Fruit fly (Drosophila melanogaster): ENCODE results near the gene t-cup.

t-cup gene

dm6 chr2L:12506744-12507143, 9.6 kb upstream of the t-cup start (continued):
- peak; percentile 69 for TF ChIP-seq GATAe (GFP tag; conservative IDR thresholded peaks at IDR 0.05)
- no peak for TF ChIP-seq CG8290 (GFP tag; optimal IDR thresholded peaks at IDR 0.05)
- peak in 1 of 2 experiments; percentile 19 for TF ChIP-seq CG8290 (tag; optimal IDR thresholded peaks at IDR 0.05)
- no peak for TF ChIP-seq ranshi (GFP tag; IDR thresholded peaks at IDR 0.05)
- TF ChIP-seq Optix (GFP tag; IDR thresholded peaks at IDR 0.05): no peak
- TF ChIP-seq CG1602 (GFP tag; optimal IDR thresholded peaks at IDR 0.05): no peak
- no peak for TF ChIP-seq CG15479 (GFP tag; optimal IDR thresholded peaks at IDR 0.05)
- TF ChIP-seq cwo (GFP tag; optimal IDR thresholded peaks at IDR 0.05): peak; percentile 0
- no peak for TF ChIP-seq Nf-YC (tag; optimal IDR thresholded peaks at IDR 0.05)
- TF ChIP-seq mirr (GFP tag; optimal IDR thresholded peaks at IDR 0.05): peak; percentile 67
- TF ChIP-seq Max (GFP tag; optimal IDR thresholded peaks at IDR 0.05): no peak
- TF ChIP-seq CG34376 (GFP tag; optimal IDR thresholded peaks at IDR 0.05): peak; percentile 1
- no peak for TF ChIP-seq CG3726 (GFP tag; IDR thresholded peaks at IDR 0.05)
- TF ChIP-seq sens (GFP tag): peak; percentile 23
- no peak for TF ChIP-seq Bgb (GFP tag; IDR thresholded peaks at IDR 0.05; ENCODE audit: partially characterized antibody)
- TF ChIP-seq salm (tag; optimal IDR thresholded peaks at IDR 0.05): peak; percentile 13

dm6 chr2L:12505662-12506061, 8.5 kb upstream of the t-cup start:
- peak; percentile 64 for TF ChIP-seq Ets65A (GFP tag)
- no peak for TF ChIP-seq gce (GFP tag; IDR thresholded peaks at IDR 0.05)
- peak; percentile 53 for TF ChIP-seq sens (GFP tag)

- TF ChIP-seq CG10543 (GFP tag; optimal IDR thresholded peaks at IDR 0.05) (no peak), pita (GFP tag; optimal IDR thresholded peaks at IDR 0.05) (no peak), Rfx (GFP tag; IDR thresholded peaks at IDR 0.05) (no peak), CG13287 (GFP tag; IDR thresholded peaks at IDR 0.05; ENCODE audit: partially characterized antibody) (0 out of 2 replicates have a peak, but pooled peaks have one; percentile 6), CG15601 (tag; optimal IDR thresholded peaks at IDR 0.05) (no peak), D (optimal IDR thresholded peaks at IDR 0.05) (no peak), D (GFP tag; optimal IDR thresholded peaks at IDR 0.05) (no peak), D19B (GFP tag; optimal IDR thresholded peaks at IDR 0.05) (no peak), CG11696 (GFP tag; IDR thresholded peaks at IDR 0.05) (no peak), sens (GFP tag) (no peak), CG32767 (GFP tag; IDR thresholded peaks at IDR 0.05) (peak; percentile 31; the same call in 1 of the 2 replicates), z (GFP tag; IDR thresholded peaks at IDR 0.05) (0 out of 3 replicates have a peak, but pooled peaks have one; percentile 56), Six4 (GFP tag; optimal IDR thresholded peaks at IDR 0.05) (no peak), Ets97D (GFP tag; optimal IDR thresholded peaks at IDR 0.05) (no peak), dan (GFP tag; IDR thresholded peaks at IDR 0.05) (no peak), Dfd (GFP tag; optimal IDR thresholded peaks at IDR 0.05) (no peak), yki (optimal IDR thresholded peaks at IDR 0.05) (peak; percentile 83), Awh (GFP tag; IDR thresholded peaks at IDR 0.05) (no peak), Chrac-16 (GFP tag; optimal IDR thresholded peaks at IDR 0.05) (no peak), CG9932 (GFP tag; IDR thresholded peaks at IDR 0.05) (no peak), sima (GFP tag; optimal IDR thresholded peaks at IDR 0.05) (no peak), CG13296 (GFP tag; optimal IDR thresholded peaks at IDR 0.05) (no peak), lab (GFP tag; optimal IDR thresholded peaks at IDR 0.05) (no peak), Hr51 (GFP tag; optimal IDR thresholded peaks at IDR 0.05) (no peak), CG8765 (GFP tag; IDR thresholded peaks at IDR 0.05) (no peak), Hr39 (optimal IDR thresholded peaks at IDR 0.05) (no peak), CG42726 (GFP tag; IDR thresholded peaks at IDR 0.05; ENCODE audit: partially characterized antibody) (no peak), cwo (GFP tag; optimal IDR thresholded peaks at IDR 0.05) (no peak), CkIIα-i1 (GFP tag; IDR thresholded peaks at IDR 0.05) (no peak), Trl (optimal IDR thresholded peaks at IDR 0.05) (peak; percentile 93 to 97), Trl (GFP tag; optimal IDR thresholded peaks at IDR 0.05) (peak; percentile 15), CG2875 (GFP tag; optimal IDR thresholded peaks at IDR 0.05) (no peak), CG12299 (tag; optimal IDR thresholded peaks at IDR 0.05) (no peak), trem (tag; optimal IDR thresholded peaks at IDR 0.05) (no peak)
Observed at dm6 chr2L:12504886-12505450, 7.8 kb upstream of the t-cup start.
